Worm (Caenorhabditis elegans) whole organism, L4 larva: ENCODE data around the gene F57H12.5.

Source experiments
- F10B5.3 ChIP-seq: sonication (generic microtip); optimal IDR thresholded peaks from 2 replicates; lab custom pipeline; 2016; ENCODE audit warnings: mild to moderate bottlenecking, missing genetic modification characterization, missing compliant biosample characterization
- F26F4.8 ChIP-seq: fragments of 200-800 bp; sonication (Bioruptor generic); conservative IDR thresholded peaks from 2 replicates; pipeline ENCODE4 v1.3.6; 2022; ENCODE audit warnings: missing genetic modification characterization, missing compliant biosample characterization
- F49E8.2 ChIP-seq: sonication (generic microtip); optimal IDR thresholded peaks from 2 replicates; lab custom pipeline; 2016; ENCODE audit warnings: missing compliant biosample characterization, mild to moderate bottlenecking, missing genetic modification characterization, borderline replicate concordance
- R02D3.7 ChIP-seq: fragments of 150-350 bp; sonication (generic microtip); optimal IDR thresholded peaks from 3 replicates; lab custom pipeline; 2014; ENCODE audit warnings: missing biosample characterization, missing genetic modification characterization
- Y105C5A.15 ChIP-seq: fragments of 200-800 bp; sonication (Bioruptor generic); IDR thresholded peaks from 2 replicates; pipeline ENCODE4 v1.3.6; 2022; ENCODE audit warnings: missing genetic modification characterization, missing compliant biosample characterization
- Y5F2A.4 ChIP-seq: fragments of 200-800 bp; sonication (Bioruptor generic); optimal IDR thresholded peaks from 2 replicates; lab custom pipeline; 2018; ENCODE audit warnings: mild to moderate bottlenecking, missing genetic modification characterization, missing compliant biosample characterization
- aha-1 ChIP-seq: fragments of 150-350 bp; peaks from one replicate; lab custom pipeline; 2014; ENCODE audit warnings: missing biosample characterization, missing genetic modification characterization
- aly-2 ChIP-seq: sonication (generic microtip); optimal IDR thresholded peaks from 2 replicates; lab custom pipeline; 2018; ENCODE audit warnings: missing biosample characterization, missing genetic modification characterization
- ceh-32 ChIP-seq: sonication (generic microtip); optimal IDR thresholded peaks from 2 replicates; lab custom pipeline; 2016; ENCODE audit warnings: mild to moderate bottlenecking, missing genetic modification characterization, missing compliant biosample characterization; ENCODE audit not compliant: poor library complexity
- ceh-82 ChIP-seq: sonication (generic microtip); optimal IDR thresholded peaks from 2 replicates; lab custom pipeline; 2017; ENCODE audit warnings: missing biosample characterization, missing genetic modification characterization
- cey-2 ChIP-seq: sonication (generic microtip); optimal IDR thresholded peaks from 3 replicates; lab custom pipeline; 2017; ENCODE audit warnings: missing genetic modification characterization, mild to moderate bottlenecking, missing compliant biosample characterization, antibody characterized with exemption, borderline replicate concordance; ENCODE audit not compliant: insufficient read depth
- daf-12 ChIP-seq: fragments of 150-350 bp; optimal IDR thresholded peaks from 2 replicates; lab custom pipeline; 2014; ENCODE audit warnings: missing biosample characterization, missing genetic modification reagents, missing genetic modification characterization
- dmd-8 ChIP-seq: fragments of 200-800 bp; sonication (Bioruptor generic); IDR thresholded peaks from 2 replicates; pipeline ENCODE4 v1.3.6; 2022; ENCODE audit warnings: missing genetic modification characterization, missing compliant biosample characterization
- dmd-9 ChIP-seq: fragments of 200-800 bp; sonication (Bioruptor generic); IDR thresholded peaks from 2 replicates; pipeline ENCODE4 v1.3.6; 2022; ENCODE audit warnings: missing genetic modification reagents, missing genetic modification characterization, missing compliant biosample characterization
- dve-1 ChIP-seq: sonication (generic microtip); optimal IDR thresholded peaks from 2 replicates; lab custom pipeline; 2017; ENCODE audit warnings: antibody characterized with exemption, mild to moderate bottlenecking, missing genetic modification characterization, missing compliant biosample characterization; ENCODE audit not compliant: insufficient read depth
- fkh-10 ChIP-seq: fragments of 150-350 bp; optimal IDR thresholded peaks from 2 replicates; lab custom pipeline; 2014; ENCODE audit warnings: missing biosample characterization, missing genetic modification reagents, missing genetic modification characterization
- hlh-11 ChIP-seq: fragments of 200-800 bp; sonication (Bioruptor generic); optimal IDR thresholded peaks from 2 replicates; lab custom pipeline; 2018; ENCODE audit warnings: mild to moderate bottlenecking, missing genetic modification characterization, missing compliant biosample characterization
- hlh-30 ChIP-seq: sonication (generic microtip); optimal IDR thresholded peaks from 2 replicates; lab custom pipeline; 2017; ENCODE audit warnings: antibody characterized with exemption, mild to moderate bottlenecking, missing genetic modification characterization, missing compliant biosample characterization; ENCODE audit not compliant: insufficient read depth
- lin-38 ChIP-seq: fragments of 200-800 bp; sonication (Bioruptor generic); IDR thresholded peaks from 2 replicates; pipeline ENCODE4 v1.3.6; 2022; ENCODE audit warnings: missing genetic modification reagents, missing genetic modification characterization, missing compliant biosample characterization
- mep-1 ChIP-seq: fragments of 150-350 bp; sonication (generic microtip); optimal IDR thresholded peaks from 3 replicates; lab custom pipeline; 2014; ENCODE audit warnings: missing biosample characterization, missing genetic modification characterization
- nhr-10 ChIP-seq: fragments of 150-350 bp; optimal IDR thresholded peaks from 2 replicates; lab custom pipeline; 2014; ENCODE audit warnings: missing biosample characterization, missing genetic modification characterization
- nhr-11 ChIP-seq: fragments of 150-350 bp; optimal IDR thresholded peaks from 2 replicates; lab custom pipeline; 2014; ENCODE audit warnings: missing biosample characterization, missing genetic modification characterization
- nhr-25 ChIP-seq: sonication (generic microtip); optimal IDR thresholded peaks from 2 replicates; lab custom pipeline; 2017; ENCODE audit warnings: missing genetic modification characterization, mild to moderate bottlenecking, missing compliant biosample characterization, antibody characterized with exemption, moderate library complexity, borderline replicate concordance; ENCODE audit not compliant: insufficient read depth
- nhr-6 ChIP-seq: fragments of 150-350 bp; optimal IDR thresholded peaks from 2 replicates; lab custom pipeline; 2014; ENCODE audit warnings: missing biosample characterization, missing genetic modification characterization
- pqm-1 ChIP-seq: sonication (generic microtip); optimal IDR thresholded peaks from 2 replicates; lab custom pipeline; 2017; ENCODE audit warnings: missing biosample characterization, missing genetic modification characterization
- rbr-2 ChIP-seq: sonication (generic microtip); optimal IDR thresholded peaks from 2 replicates; lab custom pipeline; 2016; ENCODE audit warnings: missing genotype, missing genetic modification characterization, missing compliant biosample characterization
- set-16 ChIP-seq: fragments of 200-800 bp; sonication (Bioruptor generic); IDR thresholded peaks from 2 replicates; pipeline ENCODE4 v1.3.6; 2022; ENCODE audit warnings: missing genetic modification reagents, missing genetic modification characterization, missing compliant biosample characterization
- skn-1 ChIP-seq: fragments of 150-350 bp; optimal IDR thresholded peaks from 2 replicates; lab custom pipeline; 2014; ENCODE audit warnings: missing biosample characterization, missing genetic modification characterization
- spr-3 ChIP-seq: fragments of 200-800 bp; sonication (Bioruptor generic); optimal IDR thresholded peaks from 2 replicates; lab custom pipeline; 2018; ENCODE audit warnings: mild to moderate bottlenecking, missing genetic modification characterization, missing compliant biosample characterization
- tag-97 ChIP-seq: fragments of 200-800 bp; sonication (Bioruptor generic); IDR thresholded peaks from 2 replicates; pipeline ENCODE4 v1.3.6; 2022; ENCODE audit warnings: missing genetic modification characterization, missing compliant biosample characterization
- unc-130 ChIP-seq: sonication (generic microtip); optimal IDR thresholded peaks from 2 replicates; lab custom pipeline; 2016; ENCODE audit warnings: missing genetic modification reagents, missing genetic modification characterization, missing compliant biosample characterization
- unc-62 ChIP-seq, 3 experiments: fragments of 150-350 bp in 1 of 3; sonication (generic microtip); optimal IDR thresholded peaks in 2 of 3; peaks in 1 of 3; 1 replicate in 1 of 3; 2 replicates in 2 of 3; lab custom pipeline; 2014 to 2017; ENCODE audit warnings: missing biosample characterization in 3 of 3, missing genetic modification characterization in 3 of 3, missing genetic modification reagents in 3 of 3, missing genotype in 1 of 3
- vab-7 ChIP-seq: fragments of 200-800 bp; sonication (Bioruptor generic); IDR thresholded peaks from 2 replicates; pipeline ENCODE4 v1.3.6; 2022; ENCODE audit warnings: missing genetic modification reagents, missing genetic modification characterization, missing compliant biosample characterization
- zfp-3 ChIP-seq: fragments of 200-800 bp; sonication (Bioruptor generic); conservative IDR thresholded peaks from 2 replicates; pipeline ENCODE4 v1.3.6; 2022; ENCODE audit warnings: missing genetic modification reagents, missing genetic modification characterization, missing compliant biosample characterization
- zip-11 ChIP-seq: fragments of 200-800 bp; sonication (Bioruptor generic); IDR thresholded peaks from 2 replicates; pipeline ENCODE4 v1.3.6; 2022; ENCODE audit warnings: missing genetic modification characterization, missing compliant biosample characterization
- zip-2 ChIP-seq: fragments of 150-350 bp; optimal IDR thresholded peaks from 2 replicates; lab custom pipeline; 2014; ENCODE audit warnings: missing biosample characterization, missing genetic modification characterization
- ztf-11 ChIP-seq: fragments of 150-350 bp; optimal IDR thresholded peaks from 2 replicates; lab custom pipeline; 2014; ENCODE audit warnings: missing biosample characterization, missing genetic modification characterization

The F57H12.5 gene

DNA sequence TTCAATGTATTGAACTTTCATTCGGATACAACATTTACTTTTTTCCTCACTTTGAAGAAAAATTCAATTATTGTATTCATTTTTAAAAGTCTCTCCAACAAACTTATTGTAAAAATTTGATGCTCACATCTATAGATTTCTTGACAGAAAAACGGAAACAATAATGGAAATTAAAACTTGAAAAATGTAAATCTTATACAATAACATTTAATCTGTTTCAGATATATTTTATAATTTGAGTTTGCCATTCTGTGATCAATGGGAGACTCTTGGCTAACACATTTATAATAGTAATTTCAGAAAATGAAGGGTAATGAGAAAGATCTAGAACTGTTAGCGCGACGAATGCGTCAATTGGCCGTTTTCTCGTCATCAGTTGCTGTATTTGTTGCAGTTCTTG lies 21.3 kb downstream of the F57H12.5 start, which contains the start of gene col-115:
Gene col-115, plus strand, starts transcription at position 301 of the 400 bp plus-strand sequence.
- no peak for TF ChIP-seq zfp-3 (GFP tag; lab: Robert Waterston, UW)
- TF ChIP-seq F26F4.8, result no peak
- no peak for TF ChIP-seq nhr-6 (tag; lab: Kevin White, UChicago)
- no peak for TF ChIP-seq cey-2 (tag; lab: Kevin White, UChicago)
- no peak for TF ChIP-seq aly-2 (tag; lab: Kevin White, UChicago)
- TF ChIP-seq Y105C5A.15 (GFP tag; lab: Robert Waterston, UW), result no peak
- TF ChIP-seq hlh-30 (tag; lab: Kevin White, UChicago), result no peak
- no peak for TF ChIP-seq mep-1
- no peak for TF ChIP-seq set-16 (GFP tag; lab: Robert Waterston, UW)
- no peak for TF ChIP-seq unc-130 (GFP tag; lab: Kevin White, UChicago)
- TF ChIP-seq skn-1 (tag; lab: Kevin White, UChicago), result no peak
- TF ChIP-seq tag-97, result no peak
- no peak for TF ChIP-seq spr-3
- TF ChIP-seq F10B5.3 (tag; lab: Kevin White, UChicago), result no peak
- TF ChIP-seq rbr-2 (tag; lab: Kevin White, UChicago), result no peak
- no peak for TF ChIP-seq ztf-11 (tag; lab: Kevin White, UChicago)
- no peak for TF ChIP-seq R02D3.7 (tag; lab: Kevin White, UChicago)
- TF ChIP-seq daf-12, result no peak

- TF ChIP-seq unc-62 (GFP tag; optimal IDR thresholded peaks at IDR 0.05 in 1 of 2; lab: Kevin White, UChicago) (peak in 1 of 2 experiments; percentile 69), unc-62 (tag; optimal IDR thresholded peaks at IDR 0.05; lab: Kevin White, UChicago) (no peak), pqm-1 (no peak)
Observed at ce11 chrIV:7994715-7995114, 27.6 kb downstream of the F57H12.5 start.

ce11 chrIV:8000763-8001162 lies 33.7 kb downstream of the F57H12.5 start:
- no peak for TF ChIP-seq F10B5.3 (tag; lab: Kevin White, UChicago)
- peak; percentile 21 for TF ChIP-seq aha-1 (tag; lab: Kevin White, UChicago)
- no peak for TF ChIP-seq F49E8.2 (tag; lab: Kevin White, UChicago)
- no peak for TF ChIP-seq mep-1
- TF ChIP-seq lin-38 (GFP tag; lab: Robert Waterston, UW), result no peak

DNA sequence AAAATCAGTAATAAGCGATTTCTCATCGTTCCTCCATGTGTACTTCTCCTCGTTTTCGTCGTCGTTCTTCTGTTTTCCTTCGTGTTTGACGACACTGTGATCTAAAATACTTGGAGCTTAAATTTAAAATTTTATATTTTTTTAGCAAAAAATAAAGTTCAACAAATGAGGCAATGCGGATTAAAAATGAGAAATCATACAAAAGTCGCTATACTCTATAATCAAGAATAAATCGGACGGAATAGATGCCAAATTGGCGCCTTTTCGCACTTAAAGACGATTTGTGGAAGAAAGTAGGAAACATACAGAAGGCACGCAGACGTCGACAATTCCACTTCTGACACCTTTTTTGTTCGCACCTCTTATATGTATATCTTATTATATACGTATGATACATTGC lies 36.9 kb downstream of the F57H12.5 start, which contains the start of gene rig-4:
Gene rig-4, minus strand, starts transcription at position 101 of the 400 bp plus-strand sequence.
- no peak for TF ChIP-seq dmd-9 (GFP tag; lab: Robert Waterston, UW)
- no peak for TF ChIP-seq nhr-11 (tag; lab: Kevin White, UChicago)
- no peak for TF ChIP-seq nhr-25
- no peak for TF ChIP-seq nhr-6 (tag; lab: Kevin White, UChicago)
- no peak for TF ChIP-seq Y5F2A.4
- TF ChIP-seq spr-3, result no peak
- TF ChIP-seq vab-7, result no peak
- no peak for TF ChIP-seq cey-2 (tag; lab: Kevin White, UChicago)
- TF ChIP-seq dmd-8 (GFP tag; lab: Robert Waterston, UW), result no peak
- TF ChIP-seq nhr-10, result no peak
- TF ChIP-seq zip-2 (tag; lab: Kevin White, UChicago), result no peak
- TF ChIP-seq F10B5.3 (tag; lab: Kevin White, UChicago), result no peak
- TF ChIP-seq zip-11 (GFP tag; lab: Robert Waterston, UW), result no peak
- TF ChIP-seq unc-62 (GFP tag; optimal IDR thresholded peaks at IDR 0.05 in 1 of 2; lab: Kevin White, UChicago), result no peak
- TF ChIP-seq unc-62 (tag; optimal IDR thresholded peaks at IDR 0.05; lab: Kevin White, UChicago), result no peak
- no peak for TF ChIP-seq hlh-11 (tag; lab: Kevin White, UChicago)
- no peak for TF ChIP-seq dve-1
- no peak for TF ChIP-seq ceh-32
- no peak for TF ChIP-seq fkh-10
- no peak for TF ChIP-seq ceh-82 (tag; lab: Kevin White, UChicago)
